Worm (Caenorhabditis elegans): ENCODE results near the gene gst-8.

DNA sequence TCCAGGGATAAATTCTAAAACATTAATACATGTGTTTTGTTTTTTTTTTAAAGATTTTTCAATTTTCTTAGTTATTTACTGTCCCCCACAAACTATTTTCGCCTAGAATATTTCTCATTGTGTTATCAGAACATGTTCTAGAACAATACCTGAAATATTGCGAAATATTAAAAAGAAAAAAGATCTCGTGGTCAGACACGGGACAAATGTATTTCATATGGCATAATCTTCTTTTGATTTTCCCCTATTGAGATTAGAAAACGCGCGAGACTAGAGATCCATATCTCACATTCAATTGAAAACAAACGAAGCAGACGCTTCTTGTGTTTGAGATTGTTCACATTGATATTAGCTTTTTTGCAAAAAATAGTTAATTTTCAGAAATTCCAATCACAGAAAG, 27.4 kb upstream of the gst-8 start:
- no peak for TF ChIP-seq unc-39 (tag; optimal IDR thresholded peaks at IDR 0.05)
- TF ChIP-seq lsy-2 (tag; optimal IDR thresholded peaks at IDR 0.05) = no peak
- TF ChIP-seq ces-1 (GFP tag; optimal IDR thresholded peaks at IDR 0.05) = no peak
- TF ChIP-seq nhr-76 (tag; optimal IDR thresholded peaks at IDR 0.05) = no peak
- TF ChIP-seq blmp-1 (tag; optimal IDR thresholded peaks at IDR 0.05) = no peak
- TF ChIP-seq nhr-237 (tag; optimal IDR thresholded peaks at IDR 0.05) = no peak
- no peak for TF ChIP-seq elt-3 (tag; optimal IDR thresholded peaks at IDR 0.05)
